Worm (Caenorhabditis elegans) whole organism, early embryonic: ENCODE results near the gene C48D1.9.

Experiments used
- B0310.2 ChIP-seq: sonication (generic microtip); optimal IDR thresholded peaks from 2 replicates; lab custom pipeline; 2016; ENCODE audit warnings: mild to moderate bottlenecking, missing genetic modification characterization, missing compliant biosample characterization
- F13C5.2 ChIP-seq: sonication (generic microtip); optimal IDR thresholded peaks from 2 replicates; lab custom pipeline; 2017; ENCODE audit warnings: mild to moderate bottlenecking, missing genetic modification characterization, inconsistent platforms, missing compliant biosample characterization
- aly-1 ChIP-seq: sonication (generic microtip); optimal IDR thresholded peaks from 2 replicates; lab custom pipeline; 2016; ENCODE audit warnings: missing genetic modification characterization, missing compliant biosample characterization
- ama-1 ChIP-seq: fragments of 150-350 bp; optimal IDR thresholded peaks from 2 replicates; lab custom pipeline; 2014
- ceh-13 ChIP-seq: fragments of 200-800 bp; sonication (Bioruptor generic); optimal IDR thresholded peaks from 2 replicates; lab custom pipeline; 2018; ENCODE audit warnings: mild to moderate bottlenecking, missing genetic modification characterization, missing compliant biosample characterization
- ceh-36 ChIP-seq: sonication (generic microtip); optimal IDR thresholded peaks from 2 replicates; lab custom pipeline; 2016; ENCODE audit warnings: missing genetic modification characterization, inconsistent platforms, missing compliant biosample characterization
- ets-7 ChIP-seq: sonication (generic microtip); optimal IDR thresholded peaks from 2 replicates; lab custom pipeline; 2016; ENCODE audit warnings: missing genotype, missing genetic modification characterization, missing compliant biosample characterization
- flt-1 ChIP-seq: fragments of 200-800 bp; sonication (Bioruptor generic); IDR thresholded peaks from 2 replicates; pipeline ENCODE4 v1.3.6; 2022; ENCODE audit warnings: missing genetic modification characterization, missing compliant biosample characterization
- hmbx-1 ChIP-seq: sonication (generic microtip); optimal IDR thresholded peaks from 2 replicates; lab custom pipeline; 2016; ENCODE audit warnings: mild to moderate bottlenecking, missing genetic modification characterization, missing compliant biosample characterization
- hmg-4 ChIP-seq: fragments of 200-800 bp; sonication (Bioruptor generic); optimal IDR thresholded peaks from 2 replicates; lab custom pipeline; 2018; ENCODE audit warnings: mild to moderate bottlenecking, missing genetic modification characterization, missing compliant biosample characterization
- hnd-1 ChIP-seq: sonication (generic microtip); optimal IDR thresholded peaks from 2 replicates; lab custom pipeline; 2016; ENCODE audit warnings: missing genetic modification characterization, missing compliant biosample characterization
- pes-1 ChIP-seq: fragments of 200-800 bp; sonication (Bioruptor generic); IDR thresholded peaks from 2 replicates; pipeline ENCODE4 v1.3.6; 2022; ENCODE audit warnings: missing genetic modification reagents, missing genetic modification characterization, missing compliant biosample characterization
- scrt-1 ChIP-seq: fragments of 200-800 bp; sonication (Bioruptor generic); IDR thresholded peaks from 2 replicates; pipeline ENCODE4 v1.3.6; 2022; ENCODE audit warnings: missing genetic modification characterization, missing compliant biosample characterization
- sea-1 ChIP-seq: fragments of 200-800 bp; sonication (Bioruptor generic); conservative IDR thresholded peaks from 2 replicates; pipeline ENCODE4 v1.3.6; 2022; ENCODE audit warnings: missing genetic modification characterization, missing compliant biosample characterization
- tbx-11 ChIP-seq: fragments of 200-800 bp; sonication (Bioruptor generic); IDR thresholded peaks from 2 replicates; pipeline ENCODE4 v1.3.6; 2022; ENCODE audit warnings: missing genetic modification characterization, missing compliant biosample characterization
- tbx-37 ChIP-seq: fragments of 200-800 bp; sonication (Bioruptor generic); conservative IDR thresholded peaks from 2 replicates; pipeline ENCODE4 v1.3.6; 2022; ENCODE audit warnings: missing genetic modification reagents, missing genetic modification characterization, missing compliant biosample characterization
- tra-4 ChIP-seq: sonication (generic microtip); optimal IDR thresholded peaks from 2 replicates; lab custom pipeline; 2017; ENCODE audit warnings: missing genetic modification characterization, missing compliant biosample characterization

Gene C48D1.9

DNA sequence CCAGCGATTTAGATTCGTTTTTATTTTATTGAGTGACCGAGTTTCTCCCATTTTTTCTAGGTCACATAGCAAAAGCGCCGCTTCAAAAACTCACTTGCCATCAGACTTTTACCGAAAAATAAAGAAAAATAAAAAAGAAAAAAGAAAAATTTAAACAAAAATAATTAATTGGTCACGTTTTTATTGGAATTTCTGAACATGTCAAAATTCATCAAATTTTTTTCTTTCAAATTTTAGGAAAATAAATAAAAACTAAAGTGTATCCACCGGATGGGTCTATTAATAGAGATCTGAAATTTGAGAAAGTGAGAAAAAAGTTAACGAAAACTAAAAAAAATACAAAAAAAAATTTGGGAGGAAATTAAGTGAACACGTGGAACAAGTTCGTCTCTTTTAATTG is at the start of gene C48D1.9:
Gene C48D1.9 (minus strand): TSS at position 101 of the 400 bp plus-strand sequence.
- TF ChIP-seq F13C5.2 (no peak), sea-1 (GFP tag; lab: Robert Waterston, UW) (no peak), hmbx-1 (tag; lab: Kevin White, UChicago) (no peak), aly-1 (tag; lab: Kevin White, UChicago) (no peak), hnd-1 (tag; lab: Kevin White, UChicago) (no peak), tra-4 (tag; lab: Kevin White, UChicago) (no peak), scrt-1 (no peak), tbx-37 (GFP tag; lab: Robert Waterston, UW) (no peak), ets-7 (tag; lab: Kevin White, UChicago) (no peak), hmg-4 (GFP tag; lab: Kevin White, UChicago) (no peak), ama-1 (lab: Kevin White, UChicago) (no peak), B0310.2 (tag; lab: Kevin White, UChicago) (no peak), flt-1 (GFP tag; lab: Robert Waterston, UW) (no peak), ceh-13 (GFP tag; lab: Kevin White, UChicago) (no peak), tbx-11 (no peak)

- no peak for TF ChIP-seq ama-1 (lab: Kevin White, UChicago)
- no peak for TF ChIP-seq B0310.2 (tag; lab: Kevin White, UChicago)
- TF ChIP-seq flt-1 (GFP tag; lab: Robert Waterston, UW): no peak
- no peak for TF ChIP-seq ets-7 (tag; lab: Kevin White, UChicago)
These were observed 49.4 kb upstream of the C48D1.9 start, which contains the start of gene JC8.16 for ce11 chrIV:13258872-13259271. Gene JC8.16, plus strand, starts transcription at chrIV:13259172.

ce11 chrIV:13255886-13256285 is 46.4 kb upstream of the C48D1.9 start, which contains the start of gene bus-12:
Gene bus-12, plus strand, starts transcription at chrIV:13256186.
- TF ChIP-seq ceh-13 (GFP tag; lab: Kevin White, UChicago): no peak
- TF ChIP-seq pes-1 (GFP tag; lab: Robert Waterston, UW): no peak
- TF ChIP-seq sea-1 (GFP tag; lab: Robert Waterston, UW): no peak
- no peak for TF ChIP-seq ets-7 (tag; lab: Kevin White, UChicago)
- TF ChIP-seq tbx-37 (GFP tag; lab: Robert Waterston, UW): no peak
- TF ChIP-seq flt-1 (GFP tag; lab: Robert Waterston, UW): no peak
- TF ChIP-seq B0310.2 (tag; lab: Kevin White, UChicago): no peak
- TF ChIP-seq aly-1 (tag; lab: Kevin White, UChicago): no peak
- TF ChIP-seq ama-1 (lab: Kevin White, UChicago): no peak
- no peak for TF ChIP-seq ceh-36
- TF ChIP-seq tbx-11: no peak
- no peak for TF ChIP-seq hmg-4 (GFP tag; lab: Kevin White, UChicago)
- TF ChIP-seq F13C5.2: no peak
- no peak for TF ChIP-seq scrt-1
- no peak for TF ChIP-seq tra-4 (tag; lab: Kevin White, UChicago)
- TF ChIP-seq hnd-1 (tag; lab: Kevin White, UChicago): no peak

- TF ChIP-seq B0310.2 (tag; lab: Kevin White, UChicago): no peak
- TF ChIP-seq F13C5.2: no peak
- no peak for TF ChIP-seq hmg-4 (GFP tag; lab: Kevin White, UChicago)
- TF ChIP-seq tra-4 (tag; lab: Kevin White, UChicago): no peak
- TF ChIP-seq scrt-1: no peak
- no peak for TF ChIP-seq ama-1 (lab: Kevin White, UChicago)
- TF ChIP-seq flt-1 (GFP tag; lab: Robert Waterston, UW): no peak
These were observed 44.4 kb upstream of the C48D1.9 start, which contains the start of gene ttr-45 for ce11 chrIV:13253841-13254240. Gene ttr-45, plus strand, starts transcription at chrIV:13254225.

- no peak for TF ChIP-seq hmbx-1 (tag; lab: Kevin White, UChicago)
- no peak for TF ChIP-seq flt-1 (GFP tag; lab: Robert Waterston, UW)
- TF ChIP-seq aly-1 (tag; lab: Kevin White, UChicago): no peak
- TF ChIP-seq pes-1 (GFP tag; lab: Robert Waterston, UW): no peak
- TF ChIP-seq ama-1 (lab: Kevin White, UChicago): no peak
- TF ChIP-seq hnd-1 (tag; lab: Kevin White, UChicago): no peak
- TF ChIP-seq ets-7 (tag; lab: Kevin White, UChicago): no peak
- no peak for TF ChIP-seq sea-1 (GFP tag; lab: Robert Waterston, UW)
- TF ChIP-seq tbx-37 (GFP tag; lab: Robert Waterston, UW): no peak
- TF ChIP-seq hmg-4 (GFP tag; lab: Kevin White, UChicago): no peak
- TF ChIP-seq ceh-13 (GFP tag; lab: Kevin White, UChicago): no peak
- no peak for TF ChIP-seq ceh-36
- TF ChIP-seq B0310.2 (tag; lab: Kevin White, UChicago): no peak
- TF ChIP-seq scrt-1: no peak
- TF ChIP-seq tra-4 (tag; lab: Kevin White, UChicago): no peak
- no peak for TF ChIP-seq F13C5.2
These were observed 42.7 kb upstream of the C48D1.9 start, which contains the start of gene ttr-51 for ce11 chrIV:13252211-13252610. Gene ttr-51, minus strand, starts transcription at chrIV:13252311.

ce11 chrIV:13250243-13250642 is 40.8 kb upstream of the C48D1.9 start:
- TF ChIP-seq hmg-4 (GFP tag; lab: Kevin White, UChicago): no peak
- no peak for TF ChIP-seq scrt-1
- no peak for TF ChIP-seq hmbx-1 (tag; lab: Kevin White, UChicago)
- TF ChIP-seq aly-1 (tag; lab: Kevin White, UChicago): no peak
- no peak for TF ChIP-seq pes-1 (GFP tag; lab: Robert Waterston, UW)
- no peak for TF ChIP-seq sea-1 (GFP tag; lab: Robert Waterston, UW)
- TF ChIP-seq tbx-37 (GFP tag; lab: Robert Waterston, UW): no peak
- no peak for TF ChIP-seq ets-7 (tag; lab: Kevin White, UChicago)
- no peak for TF ChIP-seq F13C5.2
- TF ChIP-seq ceh-36: no peak
- no peak for TF ChIP-seq ceh-13 (GFP tag; lab: Kevin White, UChicago)
- no peak for TF ChIP-seq ama-1 (lab: Kevin White, UChicago)
- TF ChIP-seq tbx-11: no peak
- TF ChIP-seq B0310.2 (tag; lab: Kevin White, UChicago): no peak
- no peak for TF ChIP-seq hnd-1 (tag; lab: Kevin White, UChicago)

ce11 chrIV:13247780-13248179 is 38.3 kb upstream of the C48D1.9 start:
- TF ChIP-seq scrt-1 (no peak), F13C5.2 (no peak), hmbx-1 (tag; lab: Kevin White, UChicago) (no peak), flt-1 (GFP tag; lab: Robert Waterston, UW) (no peak), ceh-36 (no peak), pes-1 (GFP tag; lab: Robert Waterston, UW) (no peak), sea-1 (GFP tag; lab: Robert Waterston, UW) (no peak), hnd-1 (tag; lab: Kevin White, UChicago) (no peak)
